Fruit fly (Drosophila melanogaster): ENCODE data around the gene nullo.

DNA sequence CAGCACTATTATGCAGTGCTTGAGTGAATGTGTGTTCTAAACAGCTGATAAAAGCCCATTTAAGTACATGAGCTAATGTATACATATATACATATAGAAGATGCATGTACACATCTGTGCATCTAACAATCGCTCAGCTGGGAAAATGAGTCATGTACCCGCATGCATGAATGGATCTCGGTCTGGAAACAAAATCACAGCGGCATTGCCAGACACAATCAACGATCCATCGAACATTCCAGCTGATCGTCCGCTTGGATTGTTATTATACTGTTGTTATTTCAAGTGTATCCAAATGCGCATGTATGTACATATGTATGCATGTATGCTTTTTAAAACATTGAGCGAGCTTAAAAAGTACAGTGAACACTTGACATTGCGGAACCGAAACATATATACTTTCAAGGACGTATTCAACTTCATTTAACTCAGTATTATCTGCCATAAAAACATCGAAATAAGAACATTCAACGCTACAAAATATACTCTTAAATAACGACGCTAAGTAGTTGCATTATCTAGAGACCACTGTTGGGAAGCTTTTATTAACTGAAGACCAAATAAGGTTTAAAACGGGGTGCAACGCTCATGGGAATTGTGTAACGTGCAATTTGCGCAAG, 46.1 kb downstream of the nullo start:
- no peak for TF ChIP-seq pan (optimal IDR thresholded peaks at IDR 0.05)
- no peak for TF ChIP-seq usp (GFP tag; optimal IDR thresholded peaks at IDR 0.05)
- no peak for TF ChIP-seq EcR (GFP tag; optimal IDR thresholded peaks at IDR 0.05)
- no peak for TF ChIP-seq CG8478 (optimal IDR thresholded peaks at IDR 0.05)

Data from whole organism.